Worm (Caenorhabditis elegans): ENCODE results near the gene Y50D4A.6.
"Not testable (repeated sequence)": the region's sequence is repeated elsewhere in the genome, so short reads cannot be mapped to it uniquely, and the experiment has no call there.

The Y50D4A.6 gene

ce11 chrV:1197064-1197724, 1.9 kb downstream of the Y50D4A.6 start:
- TF ChIP-seq D2030.7 (GFP tag; IDR thresholded peaks at IDR 0.05), result peak; percentile 91
- TF ChIP-seq K12H6.12 (tag; optimal IDR thresholded peaks at IDR 0.05), result peak; percentile 17
- peak; percentile 77 for TF ChIP-seq dox-1 (GFP tag; IDR thresholded peaks at IDR 0.05)
- TF ChIP-seq lir-1 (GFP tag; conservative IDR thresholded peaks at IDR 0.05), result 0 out of 2 replicates have a peak, but pooled peaks have one; percentile 42
- 0 out of 2 replicates have a peak, but pooled peaks have one; percentile 10 for TF ChIP-seq aptf-2 (GFP tag; conservative IDR thresholded peaks at IDR 0.05)
- peak; percentile 98 for TF ChIP-seq ceh-100 (GFP tag; IDR thresholded peaks at IDR 0.05)
- peak; percentile 27 for TF ChIP-seq athp-1 (tag; optimal IDR thresholded peaks at IDR 0.05)
- TF ChIP-seq hmg-20 (GFP tag; IDR thresholded peaks at IDR 0.05), result peak; percentile 39; the same call in 1 of the 2 replicates
- TF ChIP-seq rcor-1 (GFP tag; IDR thresholded peaks at IDR 0.05), result peak; percentile 63
- TF ChIP-seq attf-3 (GFP tag; conservative IDR thresholded peaks at IDR 0.05), result peak; percentile 88
- peak in 2 of 3 experiments; percentile 12 to 81 for TF ChIP-seq lin-35 (GFP tag; optimal IDR thresholded peaks at IDR 0.05)
- 0 out of 2 replicates have a peak, but pooled peaks have one; percentile 45 for TF ChIP-seq Y95B8A.8 (GFP tag; IDR thresholded peaks at IDR 0.05)
- TF ChIP-seq madf-10 (tag; optimal IDR thresholded peaks at IDR 0.05), result peak; percentile 4
- TF ChIP-seq rec-8 (tag; optimal IDR thresholded peaks at IDR 0.05), result peak in 1 of 2 experiments; percentile 22
- peak; percentile 36 for TF ChIP-seq madf-8 (GFP tag; conservative IDR thresholded peaks at IDR 0.05)
- TF ChIP-seq lsl-1 (GFP tag; optimal IDR thresholded peaks at IDR 0.05), result peak; percentile 28
- peak; percentile 38 for TF ChIP-seq F33H1.4 (GFP tag; IDR thresholded peaks at IDR 0.05)
- TF ChIP-seq nhr-80 (tag; optimal IDR thresholded peaks at IDR 0.05), result peak; percentile 25
- TF ChIP-seq mcd-1 (GFP tag; IDR thresholded peaks at IDR 0.05), result peak; percentile 94
- TF ChIP-seq T07F8.4 (tag; optimal IDR thresholded peaks at IDR 0.05), result peak; percentile 35
- TF ChIP-seq lin-54 (GFP tag; optimal IDR thresholded peaks at IDR 0.05), result peak; percentile 77
- TF ChIP-seq egrh-3 (GFP tag; IDR thresholded peaks at IDR 0.05), result peak; percentile 72
- peak; percentile 76 for TF ChIP-seq pbrm-1 (GFP tag; IDR thresholded peaks at IDR 0.05)
- TF ChIP-seq Y67H2A.10 (GFP tag; conservative IDR thresholded peaks at IDR 0.05), result peak; percentile 21; the same call in 1 of the 2 replicates
- TF ChIP-seq hmg-1.2 (GFP tag; IDR thresholded peaks at IDR 0.05), result peak; percentile 31; the same call in 1 of the 2 replicates
- peak; percentile 51 for TF ChIP-seq dpl-1 (GFP tag; optimal IDR thresholded peaks at IDR 0.05)
- peak; percentile 52 for TF ChIP-seq unc-130 (GFP tag; optimal IDR thresholded peaks at IDR 0.05)
- peak; percentile 71; the same call in 1 of the 2 replicates for TF ChIP-seq B0019.2 (GFP tag; conservative IDR thresholded peaks at IDR 0.05)
- TF ChIP-seq tbp1 (GFP tag; optimal IDR thresholded peaks at IDR 0.05), result peak; percentile 21
- peak; percentile 71 for TF ChIP-seq ekl-4 (GFP tag; IDR thresholded peaks at IDR 0.05)
- peak; percentile 35 for TF ChIP-seq ztf-18 (tag; optimal IDR thresholded peaks at IDR 0.05)
- TF ChIP-seq ceh-27 (GFP tag; optimal IDR thresholded peaks at IDR 0.05), result peak; percentile 52
- peak; percentile 48; the same call in 1 of the 2 replicates for TF ChIP-seq zfh-2 (GFP tag; conservative IDR thresholded peaks at IDR 0.05)
- peak; percentile 50; the same call in 1 of the 2 replicates for TF ChIP-seq egl-44 (GFP tag; IDR thresholded peaks at IDR 0.05)
- TF ChIP-seq attf-5 (GFP tag; optimal IDR thresholded peaks at IDR 0.05), result peak; percentile 85
- TF ChIP-seq lin-26 (GFP tag; IDR thresholded peaks at IDR 0.05), result peak; percentile 27; the same call in 1 of the 2 replicates
- peak; percentile 82 for TF ChIP-seq madf-3 (GFP tag; IDR thresholded peaks at IDR 0.05)
- peak; percentile 80 for TF ChIP-seq ztf-28 (GFP tag; IDR thresholded peaks at IDR 0.05)
- TF ChIP-seq K11D2.4 (GFP tag; IDR thresholded peaks at IDR 0.05), result peak; percentile 73
- peak; percentile 54 for TF ChIP-seq ceh-91 (GFP tag; IDR thresholded peaks at IDR 0.05)
- peak; percentile 60 for TF ChIP-seq efl-1 (GFP tag; optimal IDR thresholded peaks at IDR 0.05)
- TF ChIP-seq madf-6 (GFP tag; IDR thresholded peaks at IDR 0.05), result peak; percentile 45
- peak; percentile 39; the same call in 1 of the 2 replicates for TF ChIP-seq C17E4.6 (GFP tag; IDR thresholded peaks at IDR 0.05)
- not testable (repeated sequence) for TF ChIP-seq cebp-1 (GFP tag; IDR thresholded peaks at IDR 0.05)
- TF ChIP-seq cebp-1 (tag; optimal IDR thresholded peaks at IDR 0.05), result peak; percentile 57
- peak; percentile 62; the same call in 1 of the 2 replicates for TF ChIP-seq ztf-6 (GFP tag; IDR thresholded peaks at IDR 0.05)
- TF ChIP-seq lin-40 (tag; optimal IDR thresholded peaks at IDR 0.05), result peak; percentile 34

All from whole organism, young adult.